Fruit fly (Drosophila melanogaster) whole organism, pupa: ENCODE results near the gene CG5953.

Experiments
- CG10348 ChIP-seq: fragments of 200-800 bp; sonication (Bioruptor generic); IDR thresholded peaks from 2 replicates; pipeline ENCODE4 v1.3.6; 2022; ENCODE audit warnings: missing biosample characterization, missing genetic modification characterization
- CG12605 ChIP-seq: fragments of 200-800 bp; sonication (Bioruptor generic); IDR thresholded peaks from 2 replicates; pipeline ENCODE4 v1.3.6; 2022; ENCODE audit warnings: missing biosample characterization, missing genetic modification characterization
- CG13204 ChIP-seq: fragments of 200-800 bp; sonication (Bioruptor generic); optimal IDR thresholded peaks from 2 replicates; lab custom pipeline; 2018; ENCODE audit warnings: missing biosample characterization, mild to moderate bottlenecking, missing genetic modification characterization, moderate library complexity
- CG14655 ChIP-seq: fragments of 200-800 bp; sonication (Bioruptor generic); optimal IDR thresholded peaks from 3 replicates; lab custom pipeline; 2017; ENCODE audit warnings: mild to moderate bottlenecking, missing biosample characterization, missing genetic modification reagents, missing genetic modification characterization
- CG15710 ChIP-seq: fragments of 200-800 bp; sonication (Bioruptor generic); optimal IDR thresholded peaks from 2 replicates; lab custom pipeline; 2018; ENCODE audit warnings: missing biosample characterization, mild to moderate bottlenecking, missing genetic modification characterization, moderate library complexity
- CG17806 ChIP-seq: fragments of 200-800 bp; sonication (Bioruptor generic); optimal IDR thresholded peaks from 2 replicates; lab custom pipeline; 2018; ENCODE audit warnings: missing biosample characterization, mild to moderate bottlenecking, missing genetic modification characterization, moderate library complexity
- CG32121 ChIP-seq: fragments of 200-800 bp; sonication (Bioruptor generic); IDR thresholded peaks from 2 replicates; pipeline ENCODE4 v1.3.6; 2022; ENCODE audit warnings: missing biosample characterization, missing genetic modification characterization
- CG34367 ChIP-seq: fragments of 200-800 bp; sonication (Bioruptor generic); optimal IDR thresholded peaks from 2 replicates; lab custom pipeline; 2018; ENCODE audit warnings: missing biosample characterization, mild to moderate bottlenecking, missing genetic modification characterization
- CG4496 ChIP-seq: fragments of 200-800 bp; sonication (Bioruptor generic); IDR thresholded peaks from 3 replicates; pipeline ENCODE4 v1.3.6; 2022; ENCODE audit warnings: missing biosample characterization, missing genetic modification characterization
- CG8159 ChIP-seq: fragments of 200-800 bp; sonication (Bioruptor generic); optimal IDR thresholded peaks from 3 replicates; lab custom pipeline; 2018; ENCODE audit warnings: missing biosample characterization, mild to moderate bottlenecking, missing genetic modification characterization, moderate library complexity
- CG8301 ChIP-seq: fragments of 200-800 bp; sonication (Bioruptor generic); optimal IDR thresholded peaks from 2 replicates; lab custom pipeline; 2018; ENCODE audit warnings: missing biosample characterization, mild to moderate bottlenecking, missing genetic modification characterization
- CG9948 ChIP-seq: fragments of 200-800 bp; sonication (Bioruptor generic); optimal IDR thresholded peaks from 2 replicates; lab custom pipeline; 2018; ENCODE audit warnings: missing biosample characterization, mild to moderate bottlenecking, missing genetic modification characterization, moderate library complexity
- D1 ChIP-seq: fragments of 200-800 bp; sonication (Bioruptor generic); optimal IDR thresholded peaks from 2 replicates; lab custom pipeline; 2018; ENCODE audit warnings: missing biosample characterization, mild to moderate bottlenecking, missing genetic modification characterization, moderate library complexity
- EcR ChIP-seq: fragments of 200-800 bp; sonication (Bioruptor generic); optimal IDR thresholded peaks from 3 replicates; lab custom pipeline; 2019; ENCODE audit warnings: missing biosample characterization, missing genetic modification characterization, mild to moderate bottlenecking, moderate library complexity, missing genetic modification reagents
- Ets98B ChIP-seq: fragments of 200-800 bp; sonication (Bioruptor generic); IDR thresholded peaks from 2 replicates; pipeline ENCODE4 v1.3.6; 2022; ENCODE audit warnings: missing biosample characterization, missing genetic modification characterization
- Pif1A ChIP-seq: fragments of 200-800 bp; sonication (Bioruptor generic); optimal IDR thresholded peaks from 3 replicates; lab custom pipeline; 2016; ENCODE audit warnings: missing biosample characterization, missing genetic modification characterization
- Pif1B ChIP-seq: fragments of 200-800 bp; sonication (Bioruptor generic); optimal IDR thresholded peaks from 3 replicates; lab custom pipeline; 2016; ENCODE audit warnings: missing biosample characterization, missing genetic modification characterization
- Snoo ChIP-seq: fragments of 200-800 bp; sonication (Bioruptor generic); optimal IDR thresholded peaks from 3 replicates; lab custom pipeline; 2017; ENCODE audit warnings: missing biosample characterization, mild to moderate bottlenecking, missing genetic modification characterization, inconsistent platforms
- fd96Ca ChIP-seq: fragments of 200-800 bp; sonication (Bioruptor generic); IDR thresholded peaks from 3 replicates; pipeline ENCODE4 v1.3.6; 2022; ENCODE audit warnings: missing biosample characterization, missing genetic modification characterization
- gl ChIP-seq: fragments of 200-800 bp; sonication (Bioruptor generic); optimal IDR thresholded peaks from 2 replicates; lab custom pipeline; 2018; ENCODE audit warnings: missing biosample characterization, mild to moderate bottlenecking, missing genetic modification characterization
- rn ChIP-seq: fragments of 200-800 bp; sonication (Bioruptor generic); IDR thresholded peaks from 2 replicates; pipeline ENCODE4 v1.3.6; 2022; ENCODE audit warnings: missing biosample characterization, missing genetic modification characterization

CG5953 gene

dm6 chr2L:16532702-16533385 lies at the start of gene CG5953:
CG5953 (minus strand) TSS chr2L:16532877.
- TF ChIP-seq CG8159 (tag; lab: Kevin White, UChicago) (peak; percentile 99), D1 (peak; percentile 86), Ets98B (peak; percentile 98), CG14655 (peak; percentile 98), Pif1A (GFP tag; lab: Kevin White, UChicago) (peak; percentile 97), CG34367 (tag; lab: Kevin White, UChicago) (peak; percentile 98), CG13204 (GFP tag; lab: Kevin White, UChicago) (no peak), CG17806 (tag; lab: Kevin White, UChicago) (peak; percentile 98), fd96Ca (GFP tag; lab: Robert Waterston, UW) (peak; percentile 95), gl (tag; lab: Kevin White, UChicago) (peak; percentile 96), CG15710 (peak; percentile 98), Pif1B (peak; percentile 94), CG12605 (peak; percentile 96), CG9948 (tag; lab: Kevin White, UChicago) (peak; percentile 99), EcR (GFP tag; lab: Kevin White, UChicago) (peak; percentile 47), CG4496 (peak; percentile 98), CG32121 (peak; percentile 97), CG8301 (peak; percentile 99), rn (GFP tag; lab: Robert Waterston, UW) (peak; percentile 93), Snoo (tag; lab: Kevin White, UChicago) (peak; percentile 98), CG10348 (GFP tag; lab: Robert Waterston, UW) (peak; percentile 91)

- TF ChIP-seq CG15710: peak; percentile 31
- TF ChIP-seq EcR (GFP tag; lab: Kevin White, UChicago): no peak
- TF ChIP-seq CG4496: 0 out of 3 replicates have a peak, but pooled peaks have one; percentile 45
- peak; percentile 29 for TF ChIP-seq CG8159 (tag; lab: Kevin White, UChicago)
- no peak for TF ChIP-seq D1
- TF ChIP-seq fd96Ca (GFP tag; lab: Robert Waterston, UW): no peak
- TF ChIP-seq Snoo (tag; lab: Kevin White, UChicago): no peak
- no peak for TF ChIP-seq CG10348 (GFP tag; lab: Robert Waterston, UW)
- TF ChIP-seq rn (GFP tag; lab: Robert Waterston, UW): no peak
- TF ChIP-seq CG13204 (GFP tag; lab: Kevin White, UChicago): peak; percentile 44
- TF ChIP-seq Ets98B: no peak
- peak; percentile 22 for TF ChIP-seq Pif1B
- peak; percentile 26 for TF ChIP-seq Pif1A (GFP tag; lab: Kevin White, UChicago)
- no peak for TF ChIP-seq CG9948 (tag; lab: Kevin White, UChicago)
- peak; percentile 14 for TF ChIP-seq CG34367 (tag; lab: Kevin White, UChicago)
- TF ChIP-seq CG12605: no peak; the same call in 1 of the 2 replicates
- peak; percentile 19 for TF ChIP-seq CG14655
- no peak for TF ChIP-seq CG8301
- TF ChIP-seq CG32121: no peak
- TF ChIP-seq gl (tag; lab: Kevin White, UChicago): peak; percentile 24
- TF ChIP-seq CG17806 (tag; lab: Kevin White, UChicago): no peak
Observed at dm6 chr2L:16562379-16562778, 29.7 kb upstream of the CG5953 start.

- TF ChIP-seq CG9948 (tag; lab: Kevin White, UChicago) (peak; percentile 39), CG8301 (peak; percentile 32), rn (GFP tag; lab: Robert Waterston, UW) (no peak), gl (tag; lab: Kevin White, UChicago) (no peak), CG8159 (tag; lab: Kevin White, UChicago) (peak; percentile 10), CG14655 (peak; percentile 63)
Observed at dm6 chr2L:16559919-16560318, 27.2 kb upstream of the CG5953 start.

DNA sequence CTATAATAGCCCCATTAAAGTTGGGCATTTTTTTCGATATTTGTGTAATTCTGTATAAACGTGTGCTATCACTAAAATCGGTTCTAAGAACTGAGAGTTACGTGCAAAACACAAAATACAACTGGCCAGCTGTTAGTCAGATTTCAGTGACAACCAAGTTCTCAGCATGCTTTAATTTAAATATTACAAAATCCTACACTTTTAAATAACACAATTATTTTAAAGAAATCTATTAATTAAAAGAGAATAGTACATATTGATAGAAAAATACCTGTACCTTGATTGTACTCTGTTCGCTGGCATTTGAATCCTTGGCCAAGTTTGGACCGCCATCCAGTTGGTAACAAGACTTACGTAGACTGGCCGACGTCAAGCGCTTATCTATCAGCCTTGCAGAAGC lies 17.2 kb upstream of the CG5953 start, which contains the start of gene CG5968:
CG5968 (minus strand) TSS at position 101 of the 400 bp plus-strand sequence.
- no peak for TF ChIP-seq CG4496
- TF ChIP-seq CG12605: no peak
- TF ChIP-seq CG15710: no peak
- TF ChIP-seq CG8301: no peak
- TF ChIP-seq gl (tag; lab: Kevin White, UChicago): no peak
- no peak for TF ChIP-seq CG9948 (tag; lab: Kevin White, UChicago)
- TF ChIP-seq CG10348 (GFP tag; lab: Robert Waterston, UW): no peak
- no peak for TF ChIP-seq CG14655
- no peak for TF ChIP-seq rn (GFP tag; lab: Robert Waterston, UW)
- TF ChIP-seq D1: no peak

DNA sequence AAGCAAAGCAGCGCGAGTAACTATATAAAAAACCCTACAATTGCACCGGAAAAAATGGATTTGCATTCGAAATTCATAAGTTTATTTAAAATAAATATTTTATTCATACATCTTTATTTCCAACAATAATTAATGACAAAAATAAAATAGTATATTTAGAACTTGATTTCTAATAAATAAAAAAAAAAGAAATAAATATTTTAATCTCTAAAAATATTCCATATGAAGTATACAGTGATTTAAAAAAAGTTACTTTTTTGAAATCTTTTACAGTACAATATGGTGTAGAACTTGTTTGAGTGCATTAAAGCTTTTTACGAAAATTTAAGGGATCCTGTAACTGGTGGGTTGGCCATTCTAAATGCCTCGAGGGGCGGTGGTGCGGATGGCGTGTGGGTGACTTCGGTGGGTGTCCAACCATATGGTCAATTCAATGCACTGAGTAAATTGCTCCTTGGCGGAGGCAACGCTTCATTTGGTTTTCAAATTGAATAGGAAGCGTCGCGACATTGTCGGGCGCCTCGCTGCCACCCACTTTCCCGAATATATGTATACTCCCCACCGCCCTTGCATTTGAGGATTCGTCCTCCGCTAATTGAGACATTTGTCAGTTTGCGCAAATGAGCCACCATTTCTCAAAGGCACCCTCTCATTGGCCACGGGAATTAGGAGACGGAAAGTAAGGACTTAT lies 15.9 kb upstream of the CG5953 start:
- TF ChIP-seq CG8159 (tag; lab: Kevin White, UChicago) (peak; percentile 20), CG14655 (peak; percentile 36), EcR (GFP tag; lab: Kevin White, UChicago) (no peak), CG34367 (tag; lab: Kevin White, UChicago) (no peak), Pif1A (GFP tag; lab: Kevin White, UChicago) (peak; percentile 3)
